2 worm cellular contexts compared by ENCODE assay signal in genomic region chrX:14399035-14399434, ce11.
TF ChIP-seq lines count a peak whose summit lies in the region.

No protein-coding gene starts in this region.

TF ChIP-seq in whole organism, L1 larva, 84 proteins besides CTCF, POLR2A, EP300 and RAD21:
- TF ChIP-seq tbx-2 (tag; optimal IDR thresholded peaks at IDR 0.05; lab: Kevin White, UChicago), result no peak
- TF ChIP-seq fkh-10 (GFP tag; optimal IDR thresholded peaks at IDR 0.05; lab: Kevin White, UChicago), result peak; percentile 65

TF ChIP-seq in whole organism, mixed stage, embryonic, 35 proteins besides CTCF, POLR2A, EP300 and RAD21:
- peak; percentile 16 for TF ChIP-seq ces-1 (GFP tag; optimal IDR thresholded peaks at IDR 0.05; lab: Kevin White, UChicago)
- no peak for TF ChIP-seq blmp-1 (tag; optimal IDR thresholded peaks at IDR 0.05; lab: Kevin White, UChicago)
TF ChIP-seq in whole organism, mixed stage, embryonic: peak in this region for 1.

Comparison
In these comparisons a context has a peak if more than half of its experiments do, and no peak if none do; other contexts are left out.
1. Of the 14 proteins assayed by ChIP-seq in both whole organism, L1 larva and whole organism, mixed stage, embryonic: peak only in whole organism, L1 larva: none; only in whole organism, mixed stage, embryonic: ces-1; in both: none; in neither: 13.